Fruit fly (Drosophila melanogaster) whole organism: ENCODE results near the gene Rpn9.

Source experiments
- Dll ChIP-seq: fragments of >200 bp; optimal IDR thresholded peaks from 2 replicates; lab custom pipeline; 2017
- psq ChIP-seq: fragments of >200 bp; optimal IDR thresholded peaks from 2 replicates; lab custom pipeline; 2017

- no peak for TF ChIP-seq Dll (lab: Kevin White, UChicago)
- no peak for TF ChIP-seq psq (lab: Kevin White, UChicago)
These were observed 39.5 kb upstream of the Rpn9 start, which contains the start of gene tst for dm6 chr3R:23772808-23773207.
